Fruit fly (Drosophila melanogaster) whole organism, embryonic: ENCODE results near the gene VGlut.
A peak's percentile ranks its signal among the peaks of the same experiment; 100 is the strongest.

Experiments used
- Atf6 ChIP-seq: fragments of 200-800 bp; sonication (Bioruptor generic); IDR thresholded peaks from 2 replicates; pipeline ENCODE4 v1.3.6; 2022; ENCODE audit warnings: missing biosample characterization, missing genetic modification characterization
- Bgb ChIP-seq: fragments of 200-800 bp; sonication (Bioruptor generic); IDR thresholded peaks from 2 replicates; pipeline ENCODE4 v1.3.6; 2022; ENCODE audit warnings: missing biosample characterization, missing genetic modification characterization; ENCODE audit not compliant: partially characterized antibody
- Blimp-1 ChIP-seq: fragments of 200-800 bp; sonication (Bioruptor generic); optimal IDR thresholded peaks from 3 replicates; lab custom pipeline; 2018; ENCODE audit warnings: missing biosample characterization, missing genetic modification characterization, mild to moderate bottlenecking, moderate library complexity, missing genetic modification reagents
- CG10462 ChIP-seq: fragments of 200-800 bp; sonication (Bioruptor generic); optimal IDR thresholded peaks from 2 replicates; lab custom pipeline; 2016; ENCODE audit warnings: missing biosample characterization, missing genetic modification characterization
- CG11093 ChIP-seq: fragments of 200-800 bp; sonication (Bioruptor generic); IDR thresholded peaks from 3 replicates; pipeline ENCODE4 v1.3.6; 2022; ENCODE audit warnings: missing biosample characterization, missing genetic modification characterization
- CG12071 ChIP-seq: fragments of 200-800 bp; sonication (Bioruptor generic); optimal IDR thresholded peaks from 3 replicates; lab custom pipeline; 2018; ENCODE audit warnings: missing biosample characterization, mild to moderate bottlenecking, missing genetic modification characterization
- CG12104 ChIP-seq: fragments of 200-800 bp; sonication (Bioruptor generic); optimal IDR thresholded peaks from 3 replicates; lab custom pipeline; 2016; ENCODE audit warnings: missing biosample characterization, missing genetic modification characterization
- CG1233 ChIP-seq: fragments of 200-800 bp; sonication (Bioruptor generic); optimal IDR thresholded peaks from 4 replicates; lab custom pipeline; 2018; ENCODE audit warnings: missing biosample characterization, mild to moderate bottlenecking, missing genetic modification characterization
- CG15011 ChIP-seq: fragments of 200-800 bp; sonication (Bioruptor generic); optimal IDR thresholded peaks from 3 replicates; lab custom pipeline; 2018; ENCODE audit warnings: missing biosample characterization, mild to moderate bottlenecking, missing genetic modification characterization
- CG1602 ChIP-seq: fragments of 200-800 bp; sonication (Bioruptor generic); optimal IDR thresholded peaks from 3 replicates; lab custom pipeline; 2016; ENCODE audit warnings: missing biosample characterization, missing genetic modification characterization
- CG18011 ChIP-seq: fragments of 200-800 bp; sonication (Bioruptor generic); optimal IDR thresholded peaks from 2 replicates; lab custom pipeline; 2017; ENCODE audit warnings: missing biosample characterization, missing genetic modification characterization, mild to moderate bottlenecking, moderate library complexity, missing genotype
- CG18619 ChIP-seq: fragments of 200-800 bp; sonication (Bioruptor generic); optimal IDR thresholded peaks from 3 replicates; lab custom pipeline; 2017; ENCODE audit warnings: missing biosample characterization, mild to moderate bottlenecking, missing genetic modification characterization
- CG2678 ChIP-seq: fragments of 200-800 bp; sonication (Bioruptor generic); optimal IDR thresholded peaks from 3 replicates; lab custom pipeline; 2019; ENCODE audit warnings: missing biosample characterization, mild to moderate bottlenecking, missing genetic modification characterization, moderate library complexity
- CG3726 ChIP-seq: fragments of 200-800 bp; sonication (Bioruptor generic); IDR thresholded peaks from 3 replicates; pipeline ENCODE4, ENCODE4 v1.3.6; 2022; ENCODE audit warnings: missing biosample characterization, missing genetic modification characterization
- CG5180 ChIP-seq: fragments of 200-800 bp; sonication (Bioruptor generic); optimal IDR thresholded peaks from 3 replicates; lab custom pipeline; 2017; ENCODE audit warnings: missing biosample characterization, missing genetic modification characterization, mild to moderate bottlenecking, moderate library complexity, missing genetic modification reagents
- CG5245 ChIP-seq: fragments of 200-800 bp; sonication (Bioruptor generic); optimal IDR thresholded peaks from 3 replicates; lab custom pipeline; 2016; ENCODE audit warnings: missing biosample characterization, missing genetic modification characterization
- CG6854 ChIP-seq: fragments of 200-800 bp; sonication (Bioruptor generic); optimal IDR thresholded peaks from 3 replicates; lab custom pipeline; 2017; ENCODE audit warnings: missing biosample characterization, mild to moderate bottlenecking, missing genetic modification characterization
- D19B ChIP-seq: fragments of 200-800 bp; sonication (Bioruptor generic); optimal IDR thresholded peaks from 2 replicates; lab custom pipeline; 2017; ENCODE audit warnings: missing biosample characterization, mild to moderate bottlenecking, missing genetic modification characterization
- Eip74EF ChIP-seq, 2 experiments: fragments of 200-800 bp in 1 of 2; fragments of >200 bp in 1 of 2; sonication (Bioruptor generic) in 1 of 2; optimal IDR thresholded peaks; 2 replicates each; lab custom pipeline; 2017 to 2019; ENCODE audit warnings: missing biosample characterization in 2 of 2, missing genetic modification characterization in 2 of 2, mild to moderate bottlenecking in 1 of 2, moderate library complexity in 1 of 2
- H15 ChIP-seq: fragments of 200-800 bp; sonication (Bioruptor generic); IDR thresholded peaks from 3 replicates; pipeline ENCODE4 v1.3.6; 2022; ENCODE audit warnings: missing biosample characterization, missing genetic modification characterization
- Hr3 ChIP-seq: fragments of 200-800 bp; sonication (Bioruptor generic); optimal IDR thresholded peaks from 3 replicates; lab custom pipeline; 2016; ENCODE audit warnings: missing biosample characterization, missing genetic modification characterization
- Lhr ChIP-seq: fragments of 200-800 bp; sonication (Bioruptor generic); optimal IDR thresholded peaks from 3 replicates; lab custom pipeline; 2017; ENCODE audit warnings: mild to moderate bottlenecking, missing biosample characterization, missing genetic modification reagents, missing genetic modification characterization
- MBD-R2 ChIP-seq: fragments of 200-800 bp; sonication (Bioruptor generic); IDR thresholded peaks from 2 replicates; pipeline ENCODE4 v1.3.6; 2022; ENCODE audit warnings: missing biosample characterization, missing genetic modification characterization
- Mes4 ChIP-seq: fragments of 200-800 bp; sonication (Bioruptor generic); optimal IDR thresholded peaks from 2 replicates; lab custom pipeline; 2016; ENCODE audit warnings: missing biosample characterization, missing genetic modification characterization
- NC2α ChIP-seq: fragments of 200-800 bp; sonication (Bioruptor generic); optimal IDR thresholded peaks from 2 replicates; lab custom pipeline; 2016; ENCODE audit warnings: missing biosample characterization, missing genetic modification characterization
- Pdp1 ChIP-seq, 2 experiments: fragments of 200-800 bp; sonication (Bioruptor generic); optimal IDR thresholded peaks; 3 replicates each; lab custom pipeline; 2016; ENCODE audit warnings: missing biosample characterization in 2 of 2, missing genetic modification characterization in 2 of 2, mild to moderate bottlenecking in 1 of 2, moderate library complexity in 1 of 2
- ara ChIP-seq: fragments of 200-800 bp; sonication (Bioruptor generic); IDR thresholded peaks from 2 replicates; pipeline ENCODE4 v1.3.6; 2022; ENCODE audit warnings: missing biosample characterization, missing genetic modification characterization
- bab2 ChIP-seq: fragments of 200-800 bp; sonication (Bioruptor generic); optimal IDR thresholded peaks from 2 replicates; lab custom pipeline; 2016; ENCODE audit warnings: missing biosample characterization, missing genetic modification characterization
- cato ChIP-seq: fragments of 200-800 bp; sonication (Bioruptor generic); optimal IDR thresholded peaks from 2 replicates; lab custom pipeline; 2016; ENCODE audit warnings: missing biosample characterization, missing genetic modification characterization, borderline replicate concordance
- da ChIP-seq: fragments of 200-800 bp; sonication (Bioruptor generic); optimal IDR thresholded peaks from 2 replicates; lab custom pipeline; 2016; ENCODE audit warnings: missing biosample characterization, missing genetic modification characterization
- dm ChIP-seq: fragments of 200-800 bp; sonication (Bioruptor generic); optimal IDR thresholded peaks from 3 replicates; lab custom pipeline; 2016; ENCODE audit warnings: missing biosample characterization, missing genetic modification characterization
- emc ChIP-seq: fragments of 200-800 bp; sonication (Bioruptor generic); optimal IDR thresholded peaks from 2 replicates; lab custom pipeline; 2016; ENCODE audit warnings: missing biosample characterization, missing genetic modification characterization
- ham ChIP-seq: fragments of 200-800 bp; sonication (Bioruptor generic); IDR thresholded peaks from 2 replicates; pipeline ENCODE4 v1.3.6; 2022; ENCODE audit warnings: missing biosample characterization, missing genetic modification characterization
- hkb ChIP-seq, 2 experiments: fragments of 200-800 bp in 1 of 2; fragments of >200 bp in 1 of 2; sonication (Bioruptor generic) in 1 of 2; IDR thresholded peaks in 1 of 2; optimal IDR thresholded peaks in 1 of 2; 2 replicates each; pipeline versions ENCODE4 v1.3.6 to Lab custom; 2017 to 2022; ENCODE audit warnings: missing biosample characterization in 1 of 2, missing genetic modification characterization in 1 of 2
- nom ChIP-seq: fragments of 200-800 bp; sonication (Bioruptor generic); optimal IDR thresholded peaks from 2 replicates; lab custom pipeline; 2017; ENCODE audit warnings: missing biosample characterization, missing genetic modification characterization, mild to moderate bottlenecking, moderate library complexity, missing genetic modification reagents
- phol ChIP-seq: fragments of 200-800 bp; sonication (Bioruptor generic); optimal IDR thresholded peaks from 3 replicates; lab custom pipeline; 2018; ENCODE audit warnings: missing biosample characterization, mild to moderate bottlenecking, missing genetic modification characterization, moderate library complexity
- pzg ChIP-seq: fragments of 200-800 bp; sonication (Bioruptor generic); optimal IDR thresholded peaks from 3 replicates; lab custom pipeline; 2018; ENCODE audit warnings: missing biosample characterization, mild to moderate bottlenecking, missing genetic modification characterization, moderate library complexity
- run ChIP-seq: fragments of 200-800 bp; sonication (Bioruptor generic); optimal IDR thresholded peaks from 3 replicates; lab custom pipeline; 2018; ENCODE audit warnings: missing biosample characterization, mild to moderate bottlenecking, missing genetic modification characterization
- sens-2 ChIP-seq: fragments of 200-800 bp; sonication (Bioruptor generic); IDR thresholded peaks from 2 replicates; pipeline ENCODE4 v1.3.6; 2022; ENCODE audit warnings: missing biosample characterization, missing genetic modification characterization
- twi ChIP-seq: fragments of 200-800 bp; optimal IDR thresholded peaks from 2 replicates; lab custom pipeline; 2019; ENCODE audit warnings: missing biosample characterization, mild to moderate bottlenecking, missing genetic modification characterization, moderate library complexity
- unpg ChIP-seq: fragments of 200-800 bp; sonication (Bioruptor generic); optimal IDR thresholded peaks from 3 replicates; lab custom pipeline; 2018; ENCODE audit warnings: missing biosample characterization, mild to moderate bottlenecking, missing genetic modification characterization, moderate library complexity
- vfl ChIP-seq: fragments of 200-800 bp; sonication (Bioruptor generic); optimal IDR thresholded peaks from 2 replicates; lab custom pipeline; 2016; ENCODE audit warnings: missing biosample characterization, missing genetic modification characterization
- zfh1 ChIP-seq: fragments of 200-800 bp; sonication (Bioruptor generic); IDR thresholded peaks from 3 replicates; pipeline ENCODE4 v1.3.6; 2022; ENCODE audit warnings: missing biosample characterization, missing genetic modification characterization

VGlut gene

DNA sequence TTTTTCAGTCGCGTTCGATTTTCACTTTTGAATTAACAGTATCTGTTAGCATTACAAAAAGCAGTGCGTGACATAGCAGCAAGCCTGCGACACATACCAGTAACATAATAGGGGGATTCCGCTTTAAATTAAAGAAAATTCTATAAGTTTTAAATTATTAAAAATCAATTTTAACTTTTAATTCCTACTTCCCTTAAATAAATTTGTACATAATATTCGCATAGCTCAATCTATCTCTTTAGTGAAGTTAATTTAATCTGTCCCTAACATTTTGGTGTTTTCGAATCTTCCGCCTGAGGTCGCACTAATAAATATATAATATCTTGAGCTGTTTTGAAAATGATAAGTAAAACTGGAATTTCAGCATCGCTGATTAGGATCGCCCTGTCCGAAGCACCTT lies 20.4 kb downstream of the VGlut start, which contains the start of gene CG9886 (continued):
- TF ChIP-seq sens-2 (no peak), cato (GFP tag; lab: Kevin White, UChicago) (no peak), emc (GFP tag; lab: Kevin White, UChicago) (no peak), D19B (GFP tag; lab: Kevin White, UChicago) (peak; percentile 8), Lhr (GFP tag; lab: Kevin White, UChicago) (peak; percentile 60), run (peak; percentile 45), H15 (GFP tag; lab: Robert Waterston, UW) (peak; percentile 28; the same call in 1 of the 3 replicates), twi (tag; lab: Kevin White, UChicago) (no peak), ara (GFP tag; lab: Robert Waterston, UW) (peak; percentile 13; the same call in 1 of the 2 replicates), Mes4 (no peak), Hr3 (peak; percentile 54), CG18011 (GFP tag; lab: Kevin White, UChicago) (peak; percentile 98), NC2α (peak; percentile 3), zfh1 (peak; percentile 62; the same call in 2 of the 3 replicates), da (GFP tag; lab: Kevin White, UChicago) (no peak), bab2 (GFP tag; lab: Kevin White, UChicago) (no peak), CG5180 (GFP tag; lab: Kevin White, UChicago) (no peak), CG6854 (peak; percentile 22), phol (tag; lab: Kevin White, UChicago) (peak; percentile 83), Pdp1 (GFP tag; optimal IDR thresholded peaks at IDR 0.05; lab: Kevin White, UChicago) (peak in 1 of 2 experiments; percentile 76), CG12071 (GFP tag; lab: Kevin White, UChicago) (no peak), hkb (optimal IDR thresholded peaks at IDR 0.05; lab: Kevin White, UChicago) (no peak), hkb (GFP tag; IDR thresholded peaks at IDR 0.05; lab: Robert Waterston, UW) (peak; percentile 68), Bgb (GFP tag; lab: Robert Waterston, UW) (no peak), vfl (GFP tag; lab: Kevin White, UChicago) (peak; percentile 5), MBD-R2 (GFP tag; lab: Robert Waterston, UW) (peak; percentile 56; the same call in 1 of the 2 replicates)
- TF ChIP-seq, all 482 proteins: peak for 227

DNA sequence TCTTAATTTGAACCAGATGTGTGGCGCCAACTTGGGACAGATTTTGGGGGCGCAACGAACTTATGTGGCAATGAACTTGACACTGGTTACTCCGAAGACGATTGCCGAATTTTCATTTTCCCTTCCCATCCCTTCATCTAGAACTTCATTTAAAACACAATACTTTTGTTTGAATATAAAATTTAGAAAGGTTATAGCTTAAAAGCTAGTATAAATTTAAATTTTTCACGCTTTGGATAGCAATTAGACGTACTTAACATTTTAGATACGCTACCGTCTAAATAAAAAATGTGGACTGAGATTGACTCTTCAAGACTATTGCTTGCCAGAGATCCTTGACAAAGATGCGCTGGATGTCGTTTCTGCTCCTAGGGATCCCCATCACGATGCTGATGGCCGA lies 24.4 kb downstream of the VGlut start, which contains the start of gene CG44139:
TSS of gene CG44139 (plus strand) at position 301 of the 400 bp plus-strand sequence.
- TF ChIP-seq CG1233: no peak
- no peak for TF ChIP-seq ham (GFP tag; lab: Robert Waterston, UW)
- TF ChIP-seq dm: no peak
- TF ChIP-seq CG18619 (GFP tag; lab: Kevin White, UChicago): no peak
- no peak for TF ChIP-seq MBD-R2 (GFP tag; lab: Robert Waterston, UW)
- no peak for TF ChIP-seq CG10462 (GFP tag; lab: Kevin White, UChicago)
- TF ChIP-seq nom (GFP tag; lab: Kevin White, UChicago): no peak
- no peak for TF ChIP-seq Eip74EF (GFP tag; optimal IDR thresholded peaks at IDR 0.05; lab: Kevin White, UChicago)
- TF ChIP-seq CG15011 (GFP tag; lab: Kevin White, UChicago): no peak
- TF ChIP-seq Blimp-1 (GFP tag; lab: Kevin White, UChicago): no peak
- no peak for TF ChIP-seq CG5245 (GFP tag; lab: Kevin White, UChicago)
- no peak for TF ChIP-seq CG2678
- TF ChIP-seq CG11093 (GFP tag; lab: Robert Waterston, UW): no peak
- TF ChIP-seq Atf6 (GFP tag; lab: Robert Waterston, UW): no peak
- TF ChIP-seq H15 (GFP tag; lab: Robert Waterston, UW): no peak
- TF ChIP-seq CG3726 (GFP tag; lab: Robert Waterston, UW): no peak
- TF ChIP-seq pzg (GFP tag; lab: Kevin White, UChicago): no peak
- no peak for TF ChIP-seq CG1602 (GFP tag; lab: Kevin White, UChicago)
- TF ChIP-seq unpg (GFP tag; lab: Kevin White, UChicago): no peak
- no peak for TF ChIP-seq CG12104 (GFP tag; lab: Kevin White, UChicago)
